Fruit fly (Drosophila melanogaster) whole organism, embryonic: ENCODE measurements around the gene CG16964.

Source experiments
- B-H1 ChIP-seq: fragments of 200-800 bp; sonication (Bioruptor generic); IDR thresholded peaks from 3 replicates; pipeline ENCODE4 v1.3.6; 2022; ENCODE audit warnings: missing biosample characterization, missing genetic modification characterization
- Bgb ChIP-seq: fragments of 200-800 bp; sonication (Bioruptor generic); IDR thresholded peaks from 2 replicates; pipeline ENCODE4 v1.3.6; 2022; ENCODE audit warnings: missing biosample characterization, missing genetic modification characterization; ENCODE audit not compliant: partially characterized antibody
- CG12219 ChIP-seq: fragments of 200-800 bp; sonication (Bioruptor generic); optimal IDR thresholded peaks from 3 replicates; lab custom pipeline; 2018; ENCODE audit warnings: missing biosample characterization, mild to moderate bottlenecking, missing genetic modification characterization
- CG14014 ChIP-seq: fragments of 200-800 bp; sonication (Bioruptor generic); IDR thresholded peaks from 2 replicates; pipeline ENCODE4 v1.3.6; 2022; ENCODE audit warnings: missing biosample characterization, missing genetic modification characterization
- CG14441 ChIP-seq: fragments of 200-800 bp; sonication (Bioruptor generic); IDR thresholded peaks from 2 replicates; pipeline ENCODE4 v1.3.6; 2022; ENCODE audit warnings: missing biosample characterization, missing genetic modification characterization
- CG15073 ChIP-seq: fragments of 200-800 bp; sonication (Bioruptor generic); optimal IDR thresholded peaks from 2 replicates; lab custom pipeline; 2016; ENCODE audit warnings: missing biosample characterization, missing genetic modification characterization
- CG1529 ChIP-seq: fragments of 200-800 bp; sonication (Bioruptor generic); optimal IDR thresholded peaks from 3 replicates; lab custom pipeline; 2018; ENCODE audit warnings: missing biosample characterization, missing genetic modification characterization
- CG15601 ChIP-seq: fragments of 200-800 bp; sonication (Bioruptor generic); optimal IDR thresholded peaks from 3 replicates; lab custom pipeline; 2019; ENCODE audit warnings: missing biosample characterization, mild to moderate bottlenecking, missing genetic modification characterization, moderate library complexity
- CG17385 ChIP-seq: fragments of 200-800 bp; sonication (Bioruptor generic); optimal IDR thresholded peaks from 3 replicates; lab custom pipeline; 2018; ENCODE audit warnings: missing biosample characterization, mild to moderate bottlenecking, missing genetic modification characterization
- CG17829 ChIP-seq: fragments of 200-800 bp; optimal IDR thresholded peaks from 2 replicates; lab custom pipeline; 2019; ENCODE audit warnings: missing biosample characterization, mild to moderate bottlenecking, missing genetic modification characterization, moderate library complexity
- CG2712 ChIP-seq: fragments of 200-800 bp; optimal IDR thresholded peaks from 3 replicates; lab custom pipeline; 2019; ENCODE audit warnings: missing biosample characterization, mild to moderate bottlenecking, missing genetic modification characterization, moderate library complexity
- CG30020 ChIP-seq: fragments of 200-800 bp; optimal IDR thresholded peaks from 2 replicates; lab custom pipeline; 2019; ENCODE audit warnings: missing biosample characterization, mild to moderate bottlenecking, missing genetic modification characterization, moderate library complexity
- CG30431 ChIP-seq: fragments of 200-800 bp; sonication (Bioruptor generic); optimal IDR thresholded peaks from 2 replicates; lab custom pipeline; 2017; ENCODE audit warnings: missing biosample characterization, missing genetic modification characterization
- CG31388 ChIP-seq: fragments of 200-800 bp; sonication (Bioruptor generic); optimal IDR thresholded peaks from 2 replicates; lab custom pipeline; 2016; ENCODE audit warnings: missing biosample characterization, missing genetic modification characterization
- CG4328 ChIP-seq: fragments of 200-800 bp; sonication (Bioruptor generic); optimal IDR thresholded peaks from 3 replicates; lab custom pipeline; 2017; ENCODE audit warnings: missing biosample characterization, missing genetic modification reagents, missing genetic modification characterization
- CG4820 ChIP-seq: fragments of 200-800 bp; sonication (Bioruptor generic); optimal IDR thresholded peaks from 3 replicates; lab custom pipeline; 2016; ENCODE audit warnings: missing biosample characterization, missing genetic modification characterization
- CG5245 ChIP-seq: fragments of 200-800 bp; sonication (Bioruptor generic); optimal IDR thresholded peaks from 3 replicates; lab custom pipeline; 2016; ENCODE audit warnings: missing biosample characterization, missing genetic modification characterization
- CG7357 ChIP-seq: fragments of 200-800 bp; sonication (Bioruptor generic); IDR thresholded peaks from 3 replicates; pipeline ENCODE4 v1.3.6; 2022; ENCODE audit warnings: missing biosample characterization, missing genetic modification characterization
- CG8388 ChIP-seq: fragments of 200-800 bp; sonication (Bioruptor generic); optimal IDR thresholded peaks from 2 replicates; lab custom pipeline; 2019; ENCODE audit warnings: missing biosample characterization, mild to moderate bottlenecking, missing genetic modification characterization, moderate library complexity
- CG8944 ChIP-seq: fragments of 200-800 bp; sonication (Bioruptor generic); optimal IDR thresholded peaks from 3 replicates; lab custom pipeline; 2016; ENCODE audit warnings: missing biosample characterization, missing genetic modification characterization
- Dad ChIP-seq: fragments of 200-800 bp; sonication (Bioruptor generic); optimal IDR thresholded peaks from 3 replicates; lab custom pipeline; 2016; ENCODE audit warnings: missing biosample characterization, missing genetic modification characterization
- Doc3 ChIP-seq: fragments of 200-800 bp; sonication (Bioruptor generic); IDR thresholded peaks from 3 replicates; pipeline ENCODE4 v1.3.6; 2022; ENCODE audit warnings: missing biosample characterization, missing genetic modification characterization; ENCODE audit not compliant: partially characterized antibody
- H15 ChIP-seq: fragments of 200-800 bp; sonication (Bioruptor generic); IDR thresholded peaks from 3 replicates; pipeline ENCODE4 v1.3.6; 2022; ENCODE audit warnings: missing biosample characterization, missing genetic modification characterization
- HLHmδ ChIP-seq: fragments of 200-800 bp; sonication (Bioruptor generic); optimal IDR thresholded peaks from 2 replicates; lab custom pipeline; 2018; ENCODE audit warnings: missing biosample characterization, mild to moderate bottlenecking, missing genetic modification characterization, moderate library complexity
- Hmr ChIP-seq: fragments of 200-800 bp; sonication (Bioruptor generic); optimal IDR thresholded peaks from 3 replicates; lab custom pipeline; 2017; ENCODE audit warnings: mild to moderate bottlenecking, missing biosample characterization, missing genetic modification reagents, missing genetic modification characterization
- MTF-1 ChIP-seq: fragments of 200-800 bp; sonication (Bioruptor generic); optimal IDR thresholded peaks from 2 replicates; lab custom pipeline; 2018; ENCODE audit warnings: missing biosample characterization, mild to moderate bottlenecking, missing genetic modification characterization, borderline replicate concordance
- Mad ChIP-seq: fragments of 200-800 bp; sonication (Bioruptor generic); optimal IDR thresholded peaks from 2 replicates; lab custom pipeline; 2016; ENCODE audit warnings: missing biosample characterization, missing genetic modification characterization
- Meics ChIP-seq: fragments of 200-800 bp; sonication (Bioruptor generic); optimal IDR thresholded peaks from 2 replicates; lab custom pipeline; 2017; ENCODE audit warnings: missing biosample characterization, mild to moderate bottlenecking, missing genetic modification characterization
- Nf-YA ChIP-seq: fragments of 200-800 bp; sonication (Bioruptor generic); IDR thresholded peaks from 2 replicates; pipeline ENCODE4 v1.3.6; 2022; ENCODE audit warnings: missing biosample characterization, missing genetic modification characterization
- Sry-δ ChIP-seq: fragments of 200-800 bp; sonication (Bioruptor generic); optimal IDR thresholded peaks from 2 replicates; lab custom pipeline; 2016; ENCODE audit warnings: missing biosample characterization, missing genetic modification characterization
- al ChIP-seq: fragments of 200-800 bp; sonication (Bioruptor generic); IDR thresholded peaks from 2 replicates; pipeline ENCODE4 v1.3.6; 2022; ENCODE audit warnings: missing biosample characterization, missing genetic modification characterization
- ato ChIP-seq: fragments of 200-800 bp; sonication (Bioruptor generic); IDR thresholded peaks from 2 replicates; pipeline ENCODE4 v1.3.6; 2022; ENCODE audit warnings: missing biosample characterization, missing genetic modification characterization; ENCODE audit not compliant: partially characterized antibody
- bowl ChIP-seq: fragments of 200-800 bp; sonication (Bioruptor generic); IDR thresholded peaks from 2 replicates; pipeline ENCODE4 v1.3.6; 2022; ENCODE audit warnings: missing biosample characterization, missing genetic modification characterization
- bsh ChIP-seq, 2 experiments: fragments of 200-800 bp; sonication (Bioruptor generic); optimal IDR thresholded peaks; 2 replicates each; lab custom pipeline; 2017 to 2018; ENCODE audit warnings: mild to moderate bottlenecking in 2 of 2, missing biosample characterization in 2 of 2, missing genetic modification characterization in 2 of 2, moderate library complexity in 1 of 2
- caup ChIP-seq: fragments of 200-800 bp; sonication (Bioruptor generic); optimal IDR thresholded peaks from 3 replicates; lab custom pipeline; 2017; ENCODE audit warnings: missing biosample characterization, mild to moderate bottlenecking, missing genetic modification characterization, moderate library complexity; ENCODE audit not compliant: severe bottlenecking
- chm ChIP-seq: fragments of 200-800 bp; sonication (Bioruptor generic); IDR thresholded peaks from 2 replicates; pipeline ENCODE4 v1.3.6; 2022; ENCODE audit warnings: missing biosample characterization, missing genetic modification characterization
- dmrt11E ChIP-seq: fragments of 200-800 bp; sonication (Bioruptor generic); optimal IDR thresholded peaks from 3 replicates; lab custom pipeline; 2018; ENCODE audit warnings: missing biosample characterization, mild to moderate bottlenecking, missing genetic modification characterization, moderate library complexity
- dmrt99B ChIP-seq: fragments of 200-800 bp; sonication (Bioruptor generic); optimal IDR thresholded peaks from 2 replicates; lab custom pipeline; 2018; ENCODE audit warnings: missing biosample characterization, mild to moderate bottlenecking, missing genetic modification characterization, moderate library complexity
- dysf ChIP-seq: fragments of 200-800 bp; sonication (Bioruptor generic); IDR thresholded peaks from 3 replicates; pipeline ENCODE4 v1.3.6; 2022; ENCODE audit warnings: missing biosample characterization, missing genetic modification characterization
- gem ChIP-seq: fragments of 200-800 bp; sonication (Bioruptor generic); optimal IDR thresholded peaks from 2 replicates; lab custom pipeline; 2019; ENCODE audit warnings: missing biosample characterization, mild to moderate bottlenecking, missing genetic modification characterization, moderate library complexity
- lbe ChIP-seq: fragments of 200-800 bp; sonication (Bioruptor generic); optimal IDR thresholded peaks from 2 replicates; lab custom pipeline; 2016; ENCODE audit warnings: missing biosample characterization, mild to moderate bottlenecking, missing genetic modification characterization
- peb ChIP-seq: fragments of 200-800 bp; sonication (Bioruptor generic); IDR thresholded peaks from 2 replicates; pipeline ENCODE4 v1.3.6; 2022; ENCODE audit warnings: missing biosample characterization, missing genetic modification characterization
- pum ChIP-seq: fragments of 200-800 bp; sonication (Bioruptor generic); optimal IDR thresholded peaks from 2 replicates; lab custom pipeline; 2016; ENCODE audit warnings: missing biosample characterization, missing genetic modification characterization
- ranshi ChIP-seq: fragments of 200-800 bp; sonication (Bioruptor generic); IDR thresholded peaks from 2 replicates; pipeline ENCODE4 v1.3.6; 2022; ENCODE audit warnings: missing biosample characterization, missing genetic modification characterization
- rib ChIP-seq: fragments of 200-800 bp; sonication (Bioruptor generic); IDR thresholded peaks from 2 replicates; pipeline ENCODE4 v1.3.6; 2022; ENCODE audit warnings: missing biosample characterization, missing genetic modification characterization
- sd ChIP-seq: fragments of 200-800 bp; sonication (Bioruptor generic); optimal IDR thresholded peaks from 3 replicates; lab custom pipeline; 2018; ENCODE audit warnings: missing biosample characterization, mild to moderate bottlenecking, missing genetic modification characterization, moderate library complexity
- shn ChIP-seq: fragments of 200-800 bp; sonication (Bioruptor generic); optimal IDR thresholded peaks from 3 replicates; lab custom pipeline; 2016; ENCODE audit warnings: missing biosample characterization, missing genetic modification characterization
- slou ChIP-seq: fragments of 200-800 bp; sonication (Bioruptor generic); optimal IDR thresholded peaks from 3 replicates; lab custom pipeline; 2016; ENCODE audit warnings: missing biosample characterization, missing genetic modification characterization
- usp ChIP-seq: fragments of >200 bp; optimal IDR thresholded peaks from 2 replicates; lab custom pipeline; 2017; ENCODE audit warnings: missing biosample characterization, missing genetic modification characterization
- vnd ChIP-seq: fragments of 200-800 bp; sonication (Bioruptor generic); IDR thresholded peaks from 3 replicates; pipeline ENCODE4 v1.3.6; 2022; ENCODE audit warnings: missing biosample characterization, missing genetic modification characterization; ENCODE audit not compliant: partially characterized antibody
- wdn ChIP-seq: fragments of 200-800 bp; sonication (Bioruptor generic); IDR thresholded peaks from 2 replicates; pipeline ENCODE4 v1.3.6; 2022; ENCODE audit warnings: missing biosample characterization, missing genetic modification characterization

CG16964 gene

dm6 chr2L:11987945-11988344 is 40.2 kb downstream of the CG16964 start, which contains the start of the genes CG6686 and CG34163 (continued):
- TF ChIP-seq CG12219 (GFP tag; lab: Kevin White, UChicago) (no peak), CG17385 (GFP tag; lab: Kevin White, UChicago) (peak; percentile 99), lbe (GFP tag; lab: Kevin White, UChicago) (no peak), ato (GFP tag; lab: Robert Waterston, UW) (no peak), CG4328 (GFP tag; lab: Kevin White, UChicago) (peak; percentile 29), pum (GFP tag; lab: Kevin White, UChicago) (peak; percentile 37), Sry-δ (GFP tag; lab: Kevin White, UChicago) (peak; percentile 43), peb (GFP tag; lab: Robert Waterston, UW) (no peak), CG7357 (GFP tag; lab: Robert Waterston, UW) (no peak), CG30431 (no peak), usp (no peak), ranshi (GFP tag; lab: Robert Waterston, UW) (no peak), shn (no peak), CG14014 (no peak), Meics (GFP tag; lab: Kevin White, UChicago) (peak; percentile 47), CG1529 (GFP tag; lab: Kevin White, UChicago) (no peak), Hmr (peak; percentile 61), MTF-1 (GFP tag; lab: Kevin White, UChicago) (no peak), rib (no peak), CG17829 (tag; lab: Kevin White, UChicago) (peak; percentile 39), B-H1 (no peak), HLHmδ (GFP tag; lab: Kevin White, UChicago) (no peak), gem (tag; lab: Kevin White, UChicago) (no peak), dysf (GFP tag; lab: Robert Waterston, UW) (no peak; the same call in 2 of the 3 replicates), chm (GFP tag; lab: Robert Waterston, UW) (no peak), al (GFP tag; lab: Robert Waterston, UW) (peak; percentile 37; the same call in 1 of the 2 replicates), dmrt99B (tag; lab: Kevin White, UChicago) (no peak), vnd (GFP tag; lab: Robert Waterston, UW) (no peak), CG8388 (GFP tag; lab: Kevin White, UChicago) (no peak), caup (GFP tag; lab: Kevin White, UChicago) (peak; percentile 8), Doc3 (GFP tag; lab: Robert Waterston, UW) (no peak), CG31388 (GFP tag; lab: Kevin White, UChicago) (no peak), CG15601 (peak; percentile 27), Mad (GFP tag; lab: Kevin White, UChicago) (peak; percentile 43), H15 (GFP tag; lab: Robert Waterston, UW) (no peak), Nf-YA (GFP tag; lab: Robert Waterston, UW) (no peak), Dad (GFP tag; lab: Kevin White, UChicago) (peak; percentile 48), CG14441 (GFP tag; lab: Robert Waterston, UW) (peak; percentile 41; the same call in 1 of the 2 replicates), wdn (GFP tag; lab: Robert Waterston, UW) (no peak), CG8944 (GFP tag; lab: Kevin White, UChicago) (peak; percentile 5), bowl (GFP tag; lab: Robert Waterston, UW) (no peak), Bgb (GFP tag; lab: Robert Waterston, UW) (no peak; the same call in 1 of the 2 replicates), sd (tag; lab: Kevin White, UChicago) (no peak), CG2712 (tag; lab: Kevin White, UChicago) (peak; percentile 65), CG15073 (GFP tag; lab: Kevin White, UChicago) (no peak), CG4820 (peak; percentile 42), CG30020 (tag; lab: Kevin White, UChicago) (peak; percentile 29), CG5245 (GFP tag; lab: Kevin White, UChicago) (no peak), slou (GFP tag; lab: Kevin White, UChicago) (no peak), bsh (GFP tag; optimal IDR thresholded peaks at IDR 0.05; lab: Kevin White, UChicago) (peak in 1 of 2 experiments; percentile 14), dmrt11E (tag; lab: Kevin White, UChicago) (peak; percentile 35)
